Worm (Caenorhabditis elegans): Measurements from ENCODE around the gene ilcr-2.
A peak's percentile ranks its signal among the peaks of the same experiment; 100 is the strongest.

The ilcr-2 gene

DNA sequence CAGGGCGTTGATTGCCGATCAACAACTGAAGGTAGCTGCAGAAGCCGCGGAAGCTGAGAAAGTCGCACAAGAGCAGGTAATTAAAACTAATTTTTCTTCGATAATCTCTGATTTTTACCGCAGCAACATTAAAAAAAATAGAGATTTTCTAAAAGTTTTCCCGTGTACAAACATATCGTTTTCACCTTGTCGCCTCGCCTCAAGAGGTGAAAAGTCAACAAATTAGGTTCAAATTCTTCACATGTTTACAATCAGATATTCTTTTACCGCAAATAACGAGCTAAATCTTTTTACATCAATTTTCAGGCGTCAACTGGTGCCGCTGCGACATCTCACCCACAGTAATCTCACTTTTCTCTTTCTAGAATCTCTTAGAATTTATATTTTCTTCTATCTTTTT, at the start of gene ilcr-2:
TSS of gene ilcr-2 (plus strand) at position 301 of the 400 bp plus-strand sequence.
- TF ChIP-seq F13H6.1 (tag; optimal IDR thresholded peaks at IDR 0.05), result no peak
- TF ChIP-seq nhr-12 (tag; optimal IDR thresholded peaks at IDR 0.05), result no peak
- TF ChIP-seq ceh-82 (tag; optimal IDR thresholded peaks at IDR 0.05), result no peak
- no peak for TF ChIP-seq ztf-1 (GFP tag; conservative IDR thresholded peaks at IDR 0.05)
- no peak for TF ChIP-seq nhr-6 (tag; optimal IDR thresholded peaks at IDR 0.05)
- no peak for TF ChIP-seq mab-5 (tag; optimal IDR thresholded peaks at IDR 0.05)
- TF ChIP-seq egl-27 (tag; optimal IDR thresholded peaks at IDR 0.05), result no peak
- TF ChIP-seq ceh-16 (tag; optimal IDR thresholded peaks at IDR 0.05), result no peak
- TF ChIP-seq unc-55 (GFP tag; optimal IDR thresholded peaks at IDR 0.05), result no peak
- TF ChIP-seq ZK546.5 (tag; optimal IDR thresholded peaks at IDR 0.05), result no peak
- TF ChIP-seq elt-3 (tag; optimal IDR thresholded peaks at IDR 0.05), result no peak
- no peak for TF ChIP-seq Y55F3AM.14 (GFP tag; optimal IDR thresholded peaks at IDR 0.05)
- no peak for TF ChIP-seq nhr-23 (tag; optimal IDR thresholded peaks at IDR 0.05)
- TF ChIP-seq sma-9 (GFP tag; optimal IDR thresholded peaks at IDR 0.05), result no peak
- no peak for TF ChIP-seq sma-9 (tag; optimal IDR thresholded peaks at IDR 0.05)
- TF ChIP-seq mdl-1 (tag; optimal IDR thresholded peaks at IDR 0.05), result no peak
- TF ChIP-seq lsy-2 (tag; optimal IDR thresholded peaks at IDR 0.05), result no peak
- no peak for TF ChIP-seq R02D3.7 (tag; optimal IDR thresholded peaks at IDR 0.05)
- TF ChIP-seq gmeb-1 (tag; optimal IDR thresholded peaks at IDR 0.05), result no peak
- TF ChIP-seq C34F6.9 (tag; optimal IDR thresholded peaks at IDR 0.05), result no peak
- no peak for TF ChIP-seq ztf-4 (tag; optimal IDR thresholded peaks at IDR 0.05)

DNA sequence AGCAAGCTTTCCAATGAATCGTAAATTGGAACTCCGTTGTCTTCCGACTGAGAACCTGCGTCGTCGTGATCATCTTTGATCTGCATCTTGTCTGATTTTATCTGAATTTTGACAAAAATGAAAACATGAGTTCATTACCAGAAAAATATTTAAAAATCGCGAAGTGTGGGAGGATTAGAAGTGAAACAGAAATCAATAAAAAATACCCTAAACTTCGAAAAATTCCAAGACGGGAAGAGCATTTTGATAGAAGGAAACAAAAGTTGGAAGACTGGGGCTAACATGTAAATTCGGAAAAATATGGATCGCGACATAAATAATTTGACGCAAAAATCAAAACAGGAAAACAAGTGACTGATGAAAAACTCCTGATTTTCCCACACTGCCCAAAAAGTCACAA, 49.4 kb upstream of the ilcr-2 start, which contains the start of gene F07F6.8:
TSS of gene F07F6.8 (minus strand) at position 101 of the 400 bp plus-strand sequence.
- TF ChIP-seq ztf-11 (tag; optimal IDR thresholded peaks at IDR 0.05), result no peak
- no peak for TF ChIP-seq crh-2 (tag; optimal IDR thresholded peaks at IDR 0.05)
- no peak for TF ChIP-seq unc-39 (tag; optimal IDR thresholded peaks at IDR 0.05)
- TF ChIP-seq elt-1 (tag; optimal IDR thresholded peaks at IDR 0.05), result no peak
- TF ChIP-seq skn-1 (tag; optimal IDR thresholded peaks at IDR 0.05), result no peak
- no peak for TF ChIP-seq zag-1 (tag; optimal IDR thresholded peaks at IDR 0.05)
- no peak for TF ChIP-seq ama-1 (optimal IDR thresholded peaks at IDR 0.05)
- no peak for TF ChIP-seq nhr-11 (tag; optimal IDR thresholded peaks at IDR 0.05)
- TF ChIP-seq ztf-4 (tag; optimal IDR thresholded peaks at IDR 0.05), result no peak
- TF ChIP-seq blmp-1 (tag; optimal IDR thresholded peaks at IDR 0.05; ENCODE audit: insufficient read depth), result no peak
- TF ChIP-seq nhr-6 (tag; optimal IDR thresholded peaks at IDR 0.05), result no peak

DNA sequence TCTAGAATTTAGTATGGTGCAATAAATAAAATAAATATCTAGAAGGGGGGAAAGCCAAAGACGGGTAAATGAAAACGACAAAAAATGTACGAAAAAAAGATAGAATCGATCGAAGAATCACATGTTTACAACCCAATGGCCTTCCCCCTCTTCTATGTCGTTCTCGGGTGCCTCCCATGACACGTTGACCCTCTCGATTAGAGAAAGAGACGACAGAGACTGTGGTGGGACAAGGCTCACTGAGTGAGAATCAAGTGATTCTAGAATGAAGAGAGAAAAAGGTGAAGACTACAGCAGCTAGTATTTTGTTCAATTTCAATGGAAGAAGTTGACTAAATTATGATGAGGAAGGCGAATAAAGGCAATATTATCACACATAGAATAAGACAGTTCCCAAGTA, 49.0 kb upstream of the ilcr-2 start:
- TF ChIP-seq nhr-11 (tag; optimal IDR thresholded peaks at IDR 0.05) (no peak), sma-9 (GFP tag; optimal IDR thresholded peaks at IDR 0.05) (peak; percentile 27), sma-9 (tag; optimal IDR thresholded peaks at IDR 0.05) (no peak), ztf-11 (tag; optimal IDR thresholded peaks at IDR 0.05) (no peak), F13H6.1 (tag; optimal IDR thresholded peaks at IDR 0.05) (peak; percentile 38), nhr-25 (tag; optimal IDR thresholded peaks at IDR 0.05) (peak; percentile 69), unc-62 (GFP tag; optimal IDR thresholded peaks at IDR 0.05) (no peak), ceh-16 (tag; optimal IDR thresholded peaks at IDR 0.05) (no peak), lin-13 (GFP tag; optimal IDR thresholded peaks at IDR 0.05) (no peak), nhr-237 (tag; optimal IDR thresholded peaks at IDR 0.05) (no peak), nhr-10 (tag; optimal IDR thresholded peaks at IDR 0.05) (no peak), Y55F3AM.14 (GFP tag; optimal IDR thresholded peaks at IDR 0.05) (no peak), gmeb-1 (tag; optimal IDR thresholded peaks at IDR 0.05) (no peak), C34F6.9 (tag; optimal IDR thresholded peaks at IDR 0.05) (peak; percentile 79), lin-39 (tag; optimal IDR thresholded peaks at IDR 0.05) (no peak), nhr-129 (tag; optimal IDR thresholded peaks at IDR 0.05) (peak; percentile 92), ZK546.5 (tag; optimal IDR thresholded peaks at IDR 0.05) (no peak), nhr-23 (tag; optimal IDR thresholded peaks at IDR 0.05) (no peak), elt-1 (tag; optimal IDR thresholded peaks at IDR 0.05) (no peak), fos-1 (tag; optimal IDR thresholded peaks at IDR 0.05) (peak; percentile 63), egl-27 (tag; optimal IDR thresholded peaks at IDR 0.05) (no peak), aly-2 (tag; optimal IDR thresholded peaks at IDR 0.05) (no peak), sma-3 (GFP tag; optimal IDR thresholded peaks at IDR 0.05) (no peak), mab-5 (tag; optimal IDR thresholded peaks at IDR 0.05) (no peak), dmd-4 (tag; optimal IDR thresholded peaks at IDR 0.05) (no peak), skn-1 (tag; optimal IDR thresholded peaks at IDR 0.05) (no peak), unc-39 (tag; optimal IDR thresholded peaks at IDR 0.05) (no peak), nhr-12 (tag; optimal IDR thresholded peaks at IDR 0.05) (no peak), snpc-4 (tag; optimal IDR thresholded peaks at IDR 0.05) (no peak), sem-4 (tag; optimal IDR thresholded peaks at IDR 0.05) (no peak), zag-1 (tag; optimal IDR thresholded peaks at IDR 0.05) (no peak), crh-2 (tag; optimal IDR thresholded peaks at IDR 0.05) (peak; percentile 76), lin-11 (tag; optimal IDR thresholded peaks at IDR 0.05) (no peak), nhr-77 (tag; optimal IDR thresholded peaks at IDR 0.05) (no peak), unc-55 (GFP tag; optimal IDR thresholded peaks at IDR 0.05) (no peak), blmp-1 (tag; optimal IDR thresholded peaks at IDR 0.05; ENCODE audit: insufficient read depth) (no peak), ceh-82 (tag; optimal IDR thresholded peaks at IDR 0.05) (no peak), mdl-1 (tag; optimal IDR thresholded peaks at IDR 0.05) (no peak), peb-1 (tag; optimal IDR thresholded peaks at IDR 0.05) (no peak), mbf-1 (tag; optimal IDR thresholded peaks at IDR 0.05) (no peak), ama-1 (optimal IDR thresholded peaks at IDR 0.05) (peak; percentile 28), lsy-2 (tag; optimal IDR thresholded peaks at IDR 0.05) (peak in 1 of 2 experiments; percentile 71), alr-1 (tag; optimal IDR thresholded peaks at IDR 0.05) (no peak), R02D3.7 (tag; optimal IDR thresholded peaks at IDR 0.05) (no peak)
